Fruit fly (Drosophila melanogaster) whole organism, pupa: ENCODE measurements around the gene Wdr59.

Experiments used
- CG10348 ChIP-seq: fragments of 200-800 bp; sonication (Bioruptor generic); IDR thresholded peaks from 2 replicates; pipeline ENCODE4 v1.3.6; 2022; ENCODE audit warnings: missing biosample characterization, missing genetic modification characterization
- CG15710 ChIP-seq: fragments of 200-800 bp; sonication (Bioruptor generic); optimal IDR thresholded peaks from 2 replicates; lab custom pipeline; 2018; ENCODE audit warnings: missing biosample characterization, mild to moderate bottlenecking, missing genetic modification characterization, moderate library complexity
- CG17806 ChIP-seq: fragments of 200-800 bp; sonication (Bioruptor generic); optimal IDR thresholded peaks from 2 replicates; lab custom pipeline; 2018; ENCODE audit warnings: missing biosample characterization, mild to moderate bottlenecking, missing genetic modification characterization, moderate library complexity
- CG32121 ChIP-seq: fragments of 200-800 bp; sonication (Bioruptor generic); IDR thresholded peaks from 2 replicates; pipeline ENCODE4 v1.3.6; 2022; ENCODE audit warnings: missing biosample characterization, missing genetic modification characterization
- CG34367 ChIP-seq: fragments of 200-800 bp; sonication (Bioruptor generic); optimal IDR thresholded peaks from 2 replicates; lab custom pipeline; 2018; ENCODE audit warnings: missing biosample characterization, mild to moderate bottlenecking, missing genetic modification characterization
- CG8159 ChIP-seq: fragments of 200-800 bp; sonication (Bioruptor generic); optimal IDR thresholded peaks from 3 replicates; lab custom pipeline; 2018; ENCODE audit warnings: missing biosample characterization, mild to moderate bottlenecking, missing genetic modification characterization, moderate library complexity
- CG8301 ChIP-seq: fragments of 200-800 bp; sonication (Bioruptor generic); optimal IDR thresholded peaks from 2 replicates; lab custom pipeline; 2018; ENCODE audit warnings: missing biosample characterization, mild to moderate bottlenecking, missing genetic modification characterization
- CG9948 ChIP-seq: fragments of 200-800 bp; sonication (Bioruptor generic); optimal IDR thresholded peaks from 2 replicates; lab custom pipeline; 2018; ENCODE audit warnings: missing biosample characterization, mild to moderate bottlenecking, missing genetic modification characterization, moderate library complexity
- D1 ChIP-seq: fragments of 200-800 bp; sonication (Bioruptor generic); optimal IDR thresholded peaks from 2 replicates; lab custom pipeline; 2018; ENCODE audit warnings: missing biosample characterization, mild to moderate bottlenecking, missing genetic modification characterization, moderate library complexity
- Pif1A ChIP-seq: fragments of 200-800 bp; sonication (Bioruptor generic); optimal IDR thresholded peaks from 3 replicates; lab custom pipeline; 2016; ENCODE audit warnings: missing biosample characterization, missing genetic modification characterization
- Pif1B ChIP-seq: fragments of 200-800 bp; sonication (Bioruptor generic); optimal IDR thresholded peaks from 3 replicates; lab custom pipeline; 2016; ENCODE audit warnings: missing biosample characterization, missing genetic modification characterization

DNA sequence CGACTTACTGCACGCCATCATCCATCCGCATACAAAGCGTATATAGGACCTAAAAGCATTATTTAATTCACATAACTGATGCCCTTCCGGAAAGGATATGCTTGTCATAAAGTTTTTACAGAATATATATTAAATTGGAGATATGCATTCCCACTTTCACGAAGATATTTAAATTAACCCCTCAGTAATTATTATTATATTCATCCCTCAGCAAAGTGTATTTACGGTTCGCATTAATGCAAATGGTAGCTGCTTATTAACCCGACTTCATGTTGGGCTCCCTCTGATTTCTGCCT, 38.8 kb upstream of the Wdr59 start:
- peak; percentile 88 for TF ChIP-seq Pif1A (GFP tag; lab: Kevin White, UChicago)
- TF ChIP-seq CG32121 = no peak
- TF ChIP-seq CG8159 = peak; percentile 86
- TF ChIP-seq CG15710 (tag; lab: Kevin White, UChicago) = peak; percentile 83
- peak; percentile 67 for TF ChIP-seq D1 (tag; lab: Kevin White, UChicago)
- peak; percentile 27 for TF ChIP-seq CG8301
- TF ChIP-seq CG17806 (tag; lab: Kevin White, UChicago) = peak; percentile 82
- no peak for TF ChIP-seq CG10348
- TF ChIP-seq Pif1B (GFP tag; lab: Kevin White, UChicago) = no peak
- peak; percentile 51 for TF ChIP-seq CG34367 (tag; lab: Kevin White, UChicago)
- peak; percentile 80 for TF ChIP-seq CG9948 (tag; lab: Kevin White, UChicago)
